Worm (Caenorhabditis elegans): ENCODE data around the gene nhr-239.

DNA sequence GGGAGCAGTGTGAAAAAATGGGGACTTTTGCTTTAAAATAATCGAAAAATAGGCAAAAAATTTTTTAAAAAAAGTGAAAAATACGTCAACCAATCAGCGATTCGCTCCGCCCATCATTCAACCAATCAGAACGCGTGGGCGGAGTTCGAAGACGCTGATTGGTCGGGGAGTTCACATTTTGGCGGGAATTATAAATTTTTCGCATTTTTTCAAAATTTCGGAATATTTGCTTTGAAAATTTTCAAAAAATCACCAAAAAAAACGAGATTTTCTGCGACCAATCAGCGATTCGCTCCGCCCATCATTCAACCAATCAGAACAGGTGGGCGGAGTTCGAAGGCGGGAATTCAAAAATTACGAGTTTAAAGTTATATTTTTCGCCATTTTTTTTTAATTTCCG is 10.9 kb downstream of the nhr-239 start:
- no peak for TF ChIP-seq Y53G8AR.9 (GFP tag; conservative IDR thresholded peaks at IDR 0.05)
- TF ChIP-seq ceh-91 (GFP tag; IDR thresholded peaks at IDR 0.05), result no peak
- TF ChIP-seq F55B11.4 (tag; optimal IDR thresholded peaks at IDR 0.05; ENCODE audit: borderline replicate concordance, insufficient read depth), result no peak
- no peak for TF ChIP-seq dpl-1 (GFP tag; optimal IDR thresholded peaks at IDR 0.05)
- TF ChIP-seq athp-1 (tag; optimal IDR thresholded peaks at IDR 0.05), result no peak
- no peak for TF ChIP-seq lin-26 (GFP tag; IDR thresholded peaks at IDR 0.05)
- TF ChIP-seq egl-44 (GFP tag; IDR thresholded peaks at IDR 0.05), result no peak
- TF ChIP-seq F33H1.4 (GFP tag; IDR thresholded peaks at IDR 0.05), result no peak
- no peak for TF ChIP-seq ama-1 (optimal IDR thresholded peaks at IDR 0.05)
- no peak for TF ChIP-seq ama-1 (GFP tag; optimal IDR thresholded peaks at IDR 0.05)
- no peak for TF ChIP-seq unc-62 (GFP tag; optimal IDR thresholded peaks at IDR 0.05)
- TF ChIP-seq ccch-3 (GFP tag; optimal IDR thresholded peaks at IDR 0.05), result no peak
- TF ChIP-seq die-1 (tag; optimal IDR thresholded peaks at IDR 0.05), result no peak

Measured in whole organism, young adult.